Worm (Caenorhabditis elegans) whole organism, L1 larva: ENCODE results near the gene srh-200.

Experiments used
- F16B12.6 ChIP-seq: fragments of 150-350 bp; optimal IDR thresholded peaks from 2 replicates; lab custom pipeline; 2014; ENCODE audit warnings: missing biosample characterization, missing genetic modification characterization
- alr-1 ChIP-seq: fragments of 200-800 bp; sonication (Bioruptor generic); optimal IDR thresholded peaks from 2 replicates; lab custom pipeline; 2018; ENCODE audit warnings: borderline replicate concordance, mild to moderate bottlenecking, missing genetic modification characterization, missing compliant biosample characterization
- ama-1 ChIP-seq: fragments of 150-350 bp; optimal IDR thresholded peaks from 2 replicates; lab custom pipeline; 2014
- blmp-1 ChIP-seq: fragments of 150-350 bp; optimal IDR thresholded peaks from 2 replicates; lab custom pipeline; 2014; ENCODE audit warnings: missing biosample characterization, missing genetic modification characterization
- ceh-8 ChIP-seq: fragments of 200-800 bp; sonication (Bioruptor generic); optimal IDR thresholded peaks from 2 replicates; lab custom pipeline; 2018; ENCODE audit warnings: mild to moderate bottlenecking, missing genetic modification characterization, moderate library complexity, missing compliant biosample characterization
- ceh-82 ChIP-seq, 3 experiments: fragments of 150-350 bp in 1 of 3; sonication (generic microtip) in 2 of 3; optimal IDR thresholded peaks; 2 replicates each; lab custom pipeline; 2014 to 2017; ENCODE audit warnings: missing biosample characterization in 3 of 3, missing genetic modification characterization in 3 of 3
- ceh-90 ChIP-seq: sonication (generic microtip); optimal IDR thresholded peaks from 2 replicates; lab custom pipeline; 2016; ENCODE audit warnings: missing genetic modification characterization, missing compliant biosample characterization
- efl-1 ChIP-seq, 4 experiments: fragments of 150-350 bp; optimal IDR thresholded peaks in 3 of 4; peaks in 1 of 4; 1 replicate in 1 of 4; 2 replicates in 3 of 4; lab custom pipeline; 2014; ENCODE audit warnings: missing biosample characterization in 2 of 4, missing genetic modification characterization in 2 of 4, missing genetic modification reagents in 2 of 4
- efl-3 ChIP-seq: fragments of 200-800 bp; sonication (Bioruptor generic); optimal IDR thresholded peaks from 2 replicates; lab custom pipeline; 2018; ENCODE audit warnings: mild to moderate bottlenecking, missing genetic modification characterization, missing compliant biosample characterization
- egl-13 ChIP-seq: sonication (generic microtip); optimal IDR thresholded peaks from 2 replicates; lab custom pipeline; 2016; ENCODE audit warnings: missing genotype, missing genetic modification reagents, missing genetic modification characterization, missing compliant biosample characterization
- egl-27 ChIP-seq, 2 experiments: fragments of 150-350 bp in 1 of 2; sonication (generic microtip); optimal IDR thresholded peaks; 3 replicates each; lab custom pipeline; 2017 to 2018; ENCODE audit warnings: missing biosample characterization in 2 of 2, missing genetic modification characterization in 2 of 2, missing genetic modification reagents in 2 of 2
- elt-2 ChIP-seq: sonication (generic microtip); optimal IDR thresholded peaks from 2 replicates; lab custom pipeline; 2016; ENCODE audit warnings: missing genetic modification characterization, mild to moderate bottlenecking, inconsistent platforms, missing compliant biosample characterization, missing genetic modification reagents
- ets-5 ChIP-seq: fragments of 200-800 bp; sonication (Bioruptor generic); IDR thresholded peaks from 2 replicates; pipeline ENCODE4 v1.3.6; 2022; ENCODE audit warnings: missing genetic modification characterization, missing compliant biosample characterization
- fkh-10 ChIP-seq: sonication (generic microtip); optimal IDR thresholded peaks from 2 replicates; lab custom pipeline; 2017; ENCODE audit warnings: missing biosample characterization, missing genetic modification reagents, missing genetic modification characterization
- hlh-4 ChIP-seq: sonication (generic microtip); optimal IDR thresholded peaks from 2 replicates; lab custom pipeline; 2016; ENCODE audit warnings: mild to moderate bottlenecking, missing genetic modification characterization, missing compliant biosample characterization
- hpl-2 ChIP-seq: fragments of 150-350 bp; optimal IDR thresholded peaks from 2 replicates; lab custom pipeline; 2014; ENCODE audit warnings: missing biosample characterization, missing genetic modification reagents, missing genetic modification characterization
- irx-1 ChIP-seq: sonication (generic microtip); optimal IDR thresholded peaks from 2 replicates; lab custom pipeline; 2016; ENCODE audit warnings: missing genetic modification characterization, missing compliant biosample characterization
- isw-1 ChIP-seq: fragments of 200-800 bp; sonication (Bioruptor generic); IDR thresholded peaks from 2 replicates; pipeline ENCODE4 v1.3.6; 2022; ENCODE audit warnings: missing genetic modification characterization, missing compliant biosample characterization
- jun-1 ChIP-seq: fragments of 150-350 bp; optimal IDR thresholded peaks from 2 replicates; lab custom pipeline; 2014; ENCODE audit warnings: missing biosample characterization, missing genetic modification reagents, missing genetic modification characterization
- lin-13 ChIP-seq: fragments of 150-350 bp; optimal IDR thresholded peaks from 2 replicates; lab custom pipeline; 2014; ENCODE audit warnings: missing biosample characterization, missing genetic modification reagents, missing genetic modification characterization
- lin-14 ChIP-seq: fragments of 200-800 bp; sonication (Bioruptor generic); optimal IDR thresholded peaks from 2 replicates; lab custom pipeline; 2018; ENCODE audit warnings: mild to moderate bottlenecking, missing genetic modification characterization, moderate library complexity, missing compliant biosample characterization
- lin-15B ChIP-seq: fragments of 150-350 bp; sonication (generic microtip); optimal IDR thresholded peaks from 3 replicates; lab custom pipeline; 2014; ENCODE audit warnings: missing biosample characterization, missing genetic modification characterization
- lin-35 ChIP-seq, 2 experiments: fragments of 150-350 bp; optimal IDR thresholded peaks; 2 replicates each; lab custom pipeline; 2014; ENCODE audit warnings: missing biosample characterization in 2 of 2, missing genetic modification characterization in 2 of 2, missing genetic modification reagents in 2 of 2
- lin-39 ChIP-seq: fragments of 150-350 bp; optimal IDR thresholded peaks from 2 replicates; lab custom pipeline; 2014; ENCODE audit warnings: missing biosample characterization, missing genetic modification reagents, missing genetic modification characterization
- lir-3 ChIP-seq: sonication (generic microtip); optimal IDR thresholded peaks from 2 replicates; lab custom pipeline; 2016; ENCODE audit warnings: mild to moderate bottlenecking, missing genetic modification characterization, moderate library complexity, missing compliant biosample characterization; ENCODE audit not compliant: poor library complexity
- mdl-1 ChIP-seq, 2 experiments: fragments of 150-350 bp; optimal IDR thresholded peaks; 2 replicates each; lab custom pipeline; 2014 to 2017; ENCODE audit warnings: missing biosample characterization in 2 of 2, missing genetic modification characterization in 2 of 2, inconsistent platforms in 1 of 2
- nhr-11 ChIP-seq: fragments of 150-350 bp; optimal IDR thresholded peaks from 2 replicates; lab custom pipeline; 2014; ENCODE audit warnings: missing biosample characterization, missing genetic modification characterization
- nhr-19 ChIP-seq: fragments of 200-800 bp; sonication (Bioruptor generic); conservative IDR thresholded peaks from 2 replicates; pipeline ENCODE4 v1.3.6; 2022; ENCODE audit warnings: missing genetic modification characterization, missing compliant biosample characterization
- nhr-20 ChIP-seq: sonication (generic microtip); optimal IDR thresholded peaks from 2 replicates; lab custom pipeline; 2016; ENCODE audit warnings: mild to moderate bottlenecking, missing genetic modification characterization, missing compliant biosample characterization
- nhr-237 ChIP-seq: fragments of 150-350 bp; optimal IDR thresholded peaks from 2 replicates; lab custom pipeline; 2014; ENCODE audit warnings: missing biosample characterization, missing genetic modification characterization
- nhr-47 ChIP-seq: sonication (generic microtip); optimal IDR thresholded peaks from 2 replicates; lab custom pipeline; 2016; ENCODE audit warnings: mild to moderate bottlenecking, missing genetic modification characterization, moderate library complexity, missing compliant biosample characterization
- nhr-71 ChIP-seq: sonication (generic microtip); optimal IDR thresholded peaks from 2 replicates; lab custom pipeline; 2016; ENCODE audit warnings: mild to moderate bottlenecking, missing genetic modification characterization, moderate library complexity, missing compliant biosample characterization
- nhr-77 ChIP-seq: fragments of 150-350 bp; optimal IDR thresholded peaks from 2 replicates; lab custom pipeline; 2014; ENCODE audit warnings: missing biosample characterization, missing genetic modification characterization
- nhr-84 ChIP-seq: sonication (generic microtip); optimal IDR thresholded peaks from 2 replicates; lab custom pipeline; 2017; ENCODE audit warnings: missing biosample characterization, missing genetic modification characterization
- nhr-85 ChIP-seq: sonication (generic microtip); peaks from one replicate; lab custom pipeline; 2016; ENCODE audit warnings: missing genetic modification characterization, inconsistent platforms, missing compliant biosample characterization
- nhr-90 ChIP-seq: sonication (generic microtip); optimal IDR thresholded peaks from 2 replicates; lab custom pipeline; 2016; ENCODE audit warnings: mild to moderate bottlenecking, missing genetic modification characterization, missing compliant biosample characterization; ENCODE audit not compliant: poor library complexity
- pag-3 ChIP-seq: sonication (generic microtip); optimal IDR thresholded peaks from 2 replicates; lab custom pipeline; 2017; ENCODE audit warnings: missing genetic modification characterization, mild to moderate bottlenecking, missing compliant biosample characterization, antibody characterized with exemption, borderline replicate concordance; ENCODE audit not compliant: insufficient read depth
- pqm-1 ChIP-seq: sonication (generic microtip); optimal IDR thresholded peaks from 3 replicates; lab custom pipeline; 2017; ENCODE audit warnings: missing biosample characterization, missing genetic modification characterization
- sox-4 ChIP-seq: sonication (generic microtip); optimal IDR thresholded peaks from 2 replicates; lab custom pipeline; 2016; ENCODE audit warnings: missing genetic modification characterization, missing compliant biosample characterization
- sptf-1 ChIP-seq: fragments of 150-350 bp; optimal IDR thresholded peaks from 2 replicates; lab custom pipeline; 2014; ENCODE audit warnings: missing biosample characterization, missing genetic modification characterization
- tbx-2 ChIP-seq: sonication (generic microtip); optimal IDR thresholded peaks from 2 replicates; lab custom pipeline; 2016; ENCODE audit warnings: missing genetic modification characterization, missing compliant biosample characterization
- tlp-1 ChIP-seq: fragments of 150-350 bp; optimal IDR thresholded peaks from 2 replicates; lab custom pipeline; 2014; ENCODE audit warnings: missing biosample characterization, missing genetic modification characterization
- unc-62 ChIP-seq: fragments of 150-350 bp; optimal IDR thresholded peaks from 2 replicates; lab custom pipeline; 2014; ENCODE audit warnings: missing biosample characterization, missing genetic modification reagents, missing genetic modification characterization
- unc-86 ChIP-seq: sonication (generic microtip); optimal IDR thresholded peaks from 2 replicates; lab custom pipeline; 2016; ENCODE audit warnings: missing genetic modification characterization, missing compliant biosample characterization
- xbp-1 ChIP-seq: sonication (generic microtip); optimal IDR thresholded peaks from 2 replicates; lab custom pipeline; 2016; ENCODE audit warnings: missing genetic modification characterization, missing compliant biosample characterization
- zip-4 ChIP-seq: fragments of 200-800 bp; sonication (Bioruptor generic); optimal IDR thresholded peaks from 2 replicates; lab custom pipeline; 2018; ENCODE audit warnings: mild to moderate bottlenecking, missing genetic modification characterization, moderate library complexity, missing compliant biosample characterization

srh-200 gene

DNA sequence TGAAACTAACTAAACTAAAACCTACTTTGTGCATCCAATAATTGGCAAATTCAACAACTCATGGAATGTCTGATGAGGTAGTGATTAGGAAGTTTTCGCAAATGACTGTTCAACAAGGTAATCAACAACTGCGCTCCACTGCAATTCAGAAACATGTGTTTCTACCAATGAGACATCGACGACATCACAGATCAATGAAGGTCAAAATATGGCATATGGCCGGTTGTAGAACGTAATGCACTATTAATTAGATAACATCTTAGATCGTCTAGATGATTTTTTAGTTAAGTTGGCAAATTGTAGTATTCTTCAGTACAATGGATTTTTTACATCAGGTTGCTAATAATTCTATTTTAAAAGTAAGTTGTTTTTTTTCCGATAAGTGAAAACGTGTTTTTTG, 32.7 kb upstream of the srh-200 start, which contains the start of the genes nhr-94 and nhr-152 (continued):
- peak in 1 of 2 experiments; percentile 60 for TF ChIP-seq lin-35 (GFP tag; optimal IDR thresholded peaks at IDR 0.05; lab: Kevin White, UChicago)
- peak; percentile 79 for TF ChIP-seq nhr-20 (tag; lab: Kevin White, UChicago)
- TF ChIP-seq nhr-85, result peak; percentile 96
- TF ChIP-seq blmp-1 (tag; lab: Kevin White, UChicago), result peak; percentile 52
- TF ChIP-seq pqm-1 (tag; lab: Kevin White, UChicago), result no peak
- TF ChIP-seq lin-14 (GFP tag; lab: Kevin White, UChicago), result peak; percentile 74
- TF ChIP-seq tlp-1 (tag; lab: Kevin White, UChicago), result no peak
- no peak for TF ChIP-seq sptf-1 (tag; lab: Kevin White, UChicago)
- TF ChIP-seq nhr-71 (tag; lab: Kevin White, UChicago), result peak; percentile 48
- TF ChIP-seq zip-4, result no peak
- TF ChIP-seq efl-1 (optimal IDR thresholded peaks at IDR 0.05; lab: Kevin White, UChicago), result no peak
- TF ChIP-seq efl-1 (GFP tag; optimal IDR thresholded peaks at IDR 0.05 in 1 of 2; lab: Kevin White, UChicago), result peak in 1 of 2 experiments; percentile 60
- no peak for TF ChIP-seq isw-1

DNA sequence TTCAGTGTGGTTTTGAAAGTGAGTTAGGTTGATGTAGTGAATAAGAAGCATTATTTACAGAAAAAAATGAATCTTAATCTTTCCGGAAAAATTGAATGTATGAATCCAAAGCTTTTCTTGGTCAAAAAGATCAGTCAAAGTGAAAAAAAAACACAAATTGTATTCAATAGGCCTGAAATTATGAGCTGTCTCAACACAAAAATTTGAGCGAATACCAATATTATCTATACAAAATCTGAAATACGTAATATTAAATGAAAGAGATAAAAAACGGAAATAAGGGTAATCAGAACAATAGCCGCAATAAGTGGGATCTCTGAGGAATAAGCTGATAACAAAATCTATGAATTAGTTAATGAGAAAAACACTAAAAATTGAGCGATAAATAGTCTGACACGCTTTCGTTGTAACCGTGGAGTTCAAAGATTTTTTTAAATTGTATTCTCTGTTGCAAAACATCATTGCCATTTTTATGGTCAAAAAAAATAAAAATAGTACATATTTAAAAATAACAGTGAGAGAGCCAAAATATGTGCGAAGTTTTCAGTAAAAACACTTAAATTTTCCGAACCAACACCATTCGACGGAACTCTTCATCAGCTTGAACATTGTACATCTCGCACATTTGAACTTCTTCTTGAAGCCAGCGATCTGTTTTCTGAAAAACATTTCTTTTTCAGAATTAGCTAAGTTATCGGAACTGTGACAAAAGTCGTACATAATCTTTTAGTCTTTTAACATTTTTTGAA, 30.6 kb upstream of the srh-200 start, which contains the start of gene sre-11:
Gene sre-11, minus strand, starts transcription at position 51 of the 749 bp plus-strand sequence.
- TF ChIP-seq efl-1 (optimal IDR thresholded peaks at IDR 0.05; lab: Kevin White, UChicago) (no peak), efl-1 (GFP tag; optimal IDR thresholded peaks at IDR 0.05 in 1 of 2; lab: Kevin White, UChicago) (peak in 1 of 2 experiments; percentile 84), ceh-90 (tag; lab: Kevin White, UChicago) (no peak)

DNA sequence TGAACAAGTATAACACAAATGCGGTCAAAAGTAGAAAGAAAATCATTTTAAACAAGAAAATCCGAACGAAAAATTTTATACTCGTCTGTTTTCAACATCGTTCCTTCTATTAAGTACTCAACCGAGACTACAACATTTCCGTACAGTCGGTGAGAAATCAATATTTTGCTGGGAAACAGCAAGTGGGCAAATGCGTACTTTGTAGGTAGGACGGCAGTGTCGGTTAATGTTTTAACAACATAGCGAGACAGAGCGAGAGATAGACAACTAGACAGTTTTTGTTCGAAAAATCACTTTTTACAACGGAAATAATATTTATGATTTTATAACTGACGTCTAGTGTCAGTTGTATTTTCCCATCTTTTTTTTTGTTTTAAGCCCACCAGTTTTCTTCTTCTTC, 27.9 kb upstream of the srh-200 start, which contains the start of gene cyp-33A1:
Gene cyp-33A1, minus strand, starts transcription at position 72 of the 400 bp plus-strand sequence.
- TF ChIP-seq alr-1 (tag; lab: Kevin White, UChicago), result no peak
- TF ChIP-seq unc-62 (GFP tag; lab: Kevin White, UChicago), result no peak
- no peak for TF ChIP-seq nhr-47
- no peak for TF ChIP-seq sox-4 (tag; lab: Kevin White, UChicago)
- TF ChIP-seq lin-13, result no peak
- TF ChIP-seq hlh-4, result no peak
- no peak for TF ChIP-seq nhr-237 (tag; lab: Kevin White, UChicago)
- TF ChIP-seq F16B12.6 (tag; lab: Kevin White, UChicago), result no peak
- no peak for TF ChIP-seq xbp-1 (tag; lab: Kevin White, UChicago)
- TF ChIP-seq nhr-11, result no peak
- no peak for TF ChIP-seq efl-3
- TF ChIP-seq ceh-90 (tag; lab: Kevin White, UChicago), result no peak
- TF ChIP-seq fkh-10 (GFP tag; lab: Kevin White, UChicago), result no peak
- no peak for TF ChIP-seq ceh-8 (GFP tag; lab: Kevin White, UChicago)
- peak; percentile 8 for TF ChIP-seq elt-2
- no peak for TF ChIP-seq lin-15B
- TF ChIP-seq pqm-1 (tag; lab: Kevin White, UChicago), result no peak
- TF ChIP-seq lin-35 (GFP tag; optimal IDR thresholded peaks at IDR 0.05; lab: Kevin White, UChicago), result no peak
- TF ChIP-seq nhr-77 (tag; lab: Kevin White, UChicago), result no peak
- no peak for TF ChIP-seq ceh-82 (tag; optimal IDR thresholded peaks at IDR 0.05; lab: Kevin White, UChicago)
- no peak for TF ChIP-seq ets-5 (GFP tag; lab: Robert Waterston, UW)
- no peak for TF ChIP-seq unc-86 (tag; lab: Kevin White, UChicago)
- no peak for TF ChIP-seq hpl-2 (GFP tag; lab: Kevin White, UChicago)
- peak; percentile 20 for TF ChIP-seq nhr-90 (tag; lab: Kevin White, UChicago)
- TF ChIP-seq pag-3, result no peak
- no peak for TF ChIP-seq jun-1 (tag; lab: Kevin White, UChicago)
- TF ChIP-seq nhr-84 (tag; lab: Kevin White, UChicago), result no peak
- peak; percentile 75 for TF ChIP-seq nhr-20 (tag; lab: Kevin White, UChicago)
- peak in 1 of 2 experiments; percentile 16 for TF ChIP-seq mdl-1 (tag; optimal IDR thresholded peaks at IDR 0.05; lab: Kevin White, UChicago)
- no peak for TF ChIP-seq egl-27 (tag; optimal IDR thresholded peaks at IDR 0.05; lab: Kevin White, UChicago)
- TF ChIP-seq egl-13 (tag; lab: Kevin White, UChicago), result no peak
- TF ChIP-seq ama-1 (lab: Kevin White, UChicago), result no peak
- TF ChIP-seq irx-1 (tag; lab: Kevin White, UChicago), result no peak
- TF ChIP-seq lin-39 (tag; lab: Kevin White, UChicago), result no peak
- TF ChIP-seq tbx-2 (tag; lab: Kevin White, UChicago), result no peak
- peak; percentile 16; the same call in 1 of the 2 replicates for TF ChIP-seq nhr-19 (GFP tag; lab: Robert Waterston, UW)
- no peak for TF ChIP-seq zip-4
- TF ChIP-seq lir-3 (tag; lab: Kevin White, UChicago), result no peak
